Worm (Caenorhabditis elegans): ENCODE measurements around the gene tbc-7.

- no peak for TF ChIP-seq mdl-1 (tag; optimal IDR thresholded peaks at IDR 0.05)
- no peak for TF ChIP-seq ztf-11 (tag; optimal IDR thresholded peaks at IDR 0.05)
- TF ChIP-seq nhr-28 (tag; optimal IDR thresholded peaks at IDR 0.05) = no peak
- TF ChIP-seq skn-1 (tag; optimal IDR thresholded peaks at IDR 0.05) = no peak
- no peak for TF ChIP-seq elt-2 (tag; optimal IDR thresholded peaks at IDR 0.05)
- no peak for TF ChIP-seq nfya-1 (tag; optimal IDR thresholded peaks at IDR 0.05; ENCODE audit: insufficient read depth)
- TF ChIP-seq nhr-77 (tag; optimal IDR thresholded peaks at IDR 0.05) = no peak
- no peak for TF ChIP-seq unc-62 (GFP tag; optimal IDR thresholded peaks at IDR 0.05)
- TF ChIP-seq R02D3.7 (tag; optimal IDR thresholded peaks at IDR 0.05) = no peak
- no peak for TF ChIP-seq pqm-1 (tag; optimal IDR thresholded peaks at IDR 0.05)
- no peak for TF ChIP-seq ama-1 (optimal IDR thresholded peaks at IDR 0.05)
- TF ChIP-seq nhr-12 (tag; optimal IDR thresholded peaks at IDR 0.05) = no peak
- TF ChIP-seq pha-4 (tag; optimal IDR thresholded peaks at IDR 0.05) = no peak
Measured at ce11 chrX:5195462-5196160, 61.5 kb downstream of the tbc-7 start, which contains the start of gene pqn-62.

All from whole organism, L3 larva.